Worm (Caenorhabditis elegans): ENCODE results near the gene R05G6.1.
A peak's percentile ranks its signal among the peaks of the same experiment; 100 is the strongest.
"Not testable (repeated sequence)": the region's sequence is repeated elsewhere in the genome, so short reads cannot be mapped to it uniquely, and the experiment has no call there.

The R05G6.1 gene

DNA sequence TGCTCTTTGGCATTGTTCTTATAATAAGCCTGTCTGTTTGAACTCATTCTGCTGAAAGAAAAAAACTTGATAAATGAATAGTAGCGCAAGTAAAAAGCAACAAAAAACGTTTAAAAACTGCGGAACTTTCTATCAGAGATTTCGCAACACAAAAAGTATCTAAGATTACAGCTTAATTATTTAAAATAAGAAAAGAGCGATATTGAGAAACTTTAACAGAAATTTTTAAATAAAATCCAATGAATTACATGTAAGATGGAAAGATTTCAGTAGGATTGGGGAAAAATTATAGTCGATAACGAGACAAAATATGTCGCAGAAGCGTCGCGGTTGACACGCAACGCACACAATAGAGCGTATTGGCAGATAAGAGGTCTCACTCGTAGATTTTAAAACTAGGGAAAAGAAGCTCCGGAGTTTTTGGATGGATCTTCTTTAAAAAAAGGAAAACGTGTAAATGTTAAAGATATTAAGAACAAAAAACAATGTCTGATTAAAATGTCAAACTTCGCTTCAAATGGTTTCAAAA is 29.2 kb downstream of the R05G6.1 start, which contains the start of gene ima-3 (continued):
- TF ChIP-seq ztf-28 (GFP tag; IDR thresholded peaks at IDR 0.05) (no peak), dox-1 (GFP tag; IDR thresholded peaks at IDR 0.05) (peak; percentile 28; the same call in 1 of the 2 replicates), aptf-3 (GFP tag; IDR thresholded peaks at IDR 0.05) (no peak), D2030.7 (GFP tag; IDR thresholded peaks at IDR 0.05) (no peak; the same call in 1 of the 2 replicates), dpff-1 (tag; optimal IDR thresholded peaks at IDR 0.05) (no peak), rec-8 (tag; optimal IDR thresholded peaks at IDR 0.05) (no peak), attf-5 (GFP tag; optimal IDR thresholded peaks at IDR 0.05) (peak; percentile 86), nhr-80 (tag; optimal IDR thresholded peaks at IDR 0.05) (peak; percentile 12), zfh-2 (GFP tag; conservative IDR thresholded peaks at IDR 0.05) (no peak), ceh-100 (GFP tag; IDR thresholded peaks at IDR 0.05) (peak; percentile 56; the same call in 1 of the 2 replicates), ama-1 (optimal IDR thresholded peaks at IDR 0.05) (no peak), ama-1 (GFP tag; optimal IDR thresholded peaks at IDR 0.05) (no peak), F23B12.7 (tag; optimal IDR thresholded peaks at IDR 0.05; ENCODE audit: insufficient read depth) (peak; percentile 78), let-526 (GFP tag; IDR thresholded peaks at IDR 0.05) (no peak), C17E4.6 (GFP tag; IDR thresholded peaks at IDR 0.05) (no peak), cebp-1 (GFP tag; IDR thresholded peaks at IDR 0.05) (no peak), cebp-1 (tag; optimal IDR thresholded peaks at IDR 0.05) (peak; percentile 75), B0261.1 (tag; optimal IDR thresholded peaks at IDR 0.05) (no peak), ztf-25 (GFP tag; IDR thresholded peaks at IDR 0.05) (no peak), F39B2.1 (GFP tag; IDR thresholded peaks at IDR 0.05) (no peak)

DNA sequence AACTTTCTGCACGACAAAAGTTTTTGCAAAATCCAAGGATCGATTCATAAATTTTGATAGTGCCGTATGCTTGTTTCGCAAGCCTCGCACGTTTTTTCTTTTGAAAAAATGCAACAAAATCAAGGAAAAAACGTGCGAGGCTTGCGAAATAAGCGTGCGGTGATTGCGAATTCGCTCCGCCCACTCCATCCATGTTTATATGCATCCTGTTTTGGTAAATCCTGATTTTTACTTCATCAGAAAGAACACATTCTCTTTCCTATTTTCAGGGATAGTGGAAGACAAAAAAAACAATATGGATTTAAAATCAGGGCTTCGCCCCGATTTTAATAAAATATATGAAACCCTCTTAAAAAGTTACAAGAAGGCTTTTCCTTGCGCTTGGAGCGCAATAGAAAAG is 31.4 kb downstream of the R05G6.1 start, which contains the start of gene F32E10.9:
TSS of gene F32E10.9 (minus strand) at position 101 of the 400 bp plus-strand sequence.
- not testable (repeated sequence) for TF ChIP-seq dox-1 (GFP tag; IDR thresholded peaks at IDR 0.05); aptf-2 (GFP tag; conservative IDR thresholded peaks at IDR 0.05); ccch-3 (GFP tag; optimal IDR thresholded peaks at IDR 0.05)

DNA sequence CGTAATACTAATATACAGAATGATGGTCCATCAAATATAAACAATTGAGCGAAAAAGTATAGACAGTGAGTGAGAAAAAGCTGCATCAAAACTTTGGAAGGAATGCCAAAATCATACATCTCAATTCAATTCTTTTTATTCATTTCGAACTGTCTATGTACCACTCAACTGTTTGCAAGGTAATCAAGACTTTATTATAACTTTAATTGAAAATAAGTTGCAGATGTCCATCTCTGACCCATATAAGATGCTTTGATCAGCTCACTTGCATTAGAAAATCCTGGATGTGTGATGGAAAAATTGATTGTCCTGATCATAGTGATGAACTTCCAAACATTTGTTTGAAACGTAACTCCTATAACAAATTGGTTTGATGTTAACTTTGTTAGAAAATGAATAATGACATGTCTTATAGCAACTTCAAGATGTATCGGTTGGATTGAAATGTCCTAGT is 35.1 kb downstream of the R05G6.1 start, which contains the start of gene F32E10.8:
TSS of gene F32E10.8 (plus strand) at position 51 of the 454 bp plus-strand sequence.
- no peak for TF ChIP-seq mes-4 (tag; optimal IDR thresholded peaks at IDR 0.05)
- no peak for TF ChIP-seq C17E4.6 (GFP tag; IDR thresholded peaks at IDR 0.05)
- TF ChIP-seq F57C9.4 (tag; optimal IDR thresholded peaks at IDR 0.05) = no peak

DNA sequence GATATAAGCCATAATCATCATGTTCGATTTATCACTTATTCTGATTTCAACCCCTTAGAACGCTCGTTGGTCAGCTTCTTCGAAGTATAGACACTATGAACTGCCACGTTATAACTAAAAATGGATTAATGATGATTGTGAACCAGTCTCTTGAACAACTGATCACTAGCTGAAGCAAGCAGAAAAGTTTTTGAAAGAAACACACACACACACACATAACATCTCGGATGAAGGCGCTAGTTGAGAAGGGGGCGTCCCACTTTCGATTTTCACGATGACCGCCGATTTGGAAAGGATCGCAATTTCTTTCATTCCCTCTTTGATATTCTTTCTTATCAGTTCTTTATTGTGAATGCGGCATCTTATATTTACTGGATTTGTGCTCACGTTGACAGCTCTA is 36.1 kb downstream of the R05G6.1 start, which contains the start of gene clec-180:
TSS of gene clec-180 (plus strand) at position 301 of the 400 bp plus-strand sequence.
- TF ChIP-seq C17E4.6 (GFP tag; IDR thresholded peaks at IDR 0.05) (no peak), let-607 (tag; optimal IDR thresholded peaks at IDR 0.05) (no peak), hlh-26 (GFP tag; conservative IDR thresholded peaks at IDR 0.05) (no peak), nfya-1 (tag; optimal IDR thresholded peaks at IDR 0.05; ENCODE audit: borderline replicate concordance, insufficient read depth) (no peak), snpc-1.3 (tag; optimal IDR thresholded peaks at IDR 0.05; ENCODE audit: insufficient read depth) (no peak), C06A6.2 (GFP tag; conservative IDR thresholded peaks at IDR 0.05) (no peak), ztf-22 (GFP tag; optimal IDR thresholded peaks at IDR 0.05) (no peak), ztf-3 (GFP tag; optimal IDR thresholded peaks at IDR 0.05) (no peak), ztf-18 (tag; optimal IDR thresholded peaks at IDR 0.05) (no peak)
